Worm (Caenorhabditis elegans) whole organism, L1 larva: Measurements from ENCODE around the gene F56D6.21.

Experiments
- F16B12.6 ChIP-seq: fragments of 150-350 bp; optimal IDR thresholded peaks from 2 replicates; lab custom pipeline; 2014; ENCODE audit warnings: missing biosample characterization, missing genetic modification characterization
- Y116A8C.19 ChIP-seq: sonication (generic microtip); optimal IDR thresholded peaks from 2 replicates; lab custom pipeline; 2016; ENCODE audit warnings: missing compliant biosample characterization, missing genetic modification characterization, borderline replicate concordance
- aly-2 ChIP-seq: fragments of 150-350 bp; optimal IDR thresholded peaks from 2 replicates; lab custom pipeline; 2014; ENCODE audit warnings: missing biosample characterization, missing genetic modification characterization
- ama-1 ChIP-seq: fragments of 150-350 bp; optimal IDR thresholded peaks from 2 replicates; lab custom pipeline; 2014
- blmp-1 ChIP-seq: fragments of 150-350 bp; optimal IDR thresholded peaks from 2 replicates; lab custom pipeline; 2014; ENCODE audit warnings: missing biosample characterization, missing genetic modification characterization
- ceh-82 ChIP-seq, 3 experiments: fragments of 150-350 bp in 1 of 3; sonication (generic microtip) in 2 of 3; optimal IDR thresholded peaks; 2 replicates each; lab custom pipeline; 2014 to 2017; ENCODE audit warnings: missing biosample characterization in 3 of 3, missing genetic modification characterization in 3 of 3
- efl-3 ChIP-seq: fragments of 200-800 bp; sonication (Bioruptor generic); optimal IDR thresholded peaks from 2 replicates; lab custom pipeline; 2018; ENCODE audit warnings: mild to moderate bottlenecking, missing genetic modification characterization, missing compliant biosample characterization
- egl-13 ChIP-seq: sonication (generic microtip); optimal IDR thresholded peaks from 2 replicates; lab custom pipeline; 2016; ENCODE audit warnings: missing genotype, missing genetic modification reagents, missing genetic modification characterization, missing compliant biosample characterization
- egl-27 ChIP-seq, 2 experiments: fragments of 150-350 bp in 1 of 2; sonication (generic microtip); optimal IDR thresholded peaks; 3 replicates each; lab custom pipeline; 2017 to 2018; ENCODE audit warnings: missing biosample characterization in 2 of 2, missing genetic modification characterization in 2 of 2, missing genetic modification reagents in 2 of 2
- ets-5 ChIP-seq: fragments of 200-800 bp; sonication (Bioruptor generic); IDR thresholded peaks from 2 replicates; pipeline ENCODE4 v1.3.6; 2022; ENCODE audit warnings: missing genetic modification characterization, missing compliant biosample characterization
- fkh-10 ChIP-seq: sonication (generic microtip); optimal IDR thresholded peaks from 2 replicates; lab custom pipeline; 2017; ENCODE audit warnings: missing biosample characterization, missing genetic modification reagents, missing genetic modification characterization
- fkh-4 ChIP-seq: sonication (generic microtip); optimal IDR thresholded peaks from 2 replicates; lab custom pipeline; 2016; ENCODE audit warnings: missing compliant biosample characterization, missing genetic modification characterization, borderline replicate concordance
- fos-1 ChIP-seq: fragments of 150-350 bp; optimal IDR thresholded peaks from 2 replicates; lab custom pipeline; 2014; ENCODE audit warnings: missing biosample characterization, missing genetic modification characterization
- grh-1 ChIP-seq: fragments of 200-800 bp; sonication (Bioruptor generic); IDR thresholded peaks from 2 replicates; pipeline ENCODE4 v1.3.6; 2022; ENCODE audit warnings: missing genetic modification reagents, missing genetic modification characterization, missing compliant biosample characterization
- hlh-17 ChIP-seq: fragments of 200-800 bp; sonication (Bioruptor generic); optimal IDR thresholded peaks from 2 replicates; lab custom pipeline; 2018; ENCODE audit warnings: missing genetic modification characterization, mild to moderate bottlenecking, missing compliant biosample characterization, moderate library complexity, borderline replicate concordance
- hpl-2 ChIP-seq: fragments of 150-350 bp; optimal IDR thresholded peaks from 2 replicates; lab custom pipeline; 2014; ENCODE audit warnings: missing biosample characterization, missing genetic modification reagents, missing genetic modification characterization
- jun-1 ChIP-seq: fragments of 150-350 bp; optimal IDR thresholded peaks from 2 replicates; lab custom pipeline; 2014; ENCODE audit warnings: missing biosample characterization, missing genetic modification reagents, missing genetic modification characterization
- lin-15B ChIP-seq: fragments of 150-350 bp; sonication (generic microtip); optimal IDR thresholded peaks from 3 replicates; lab custom pipeline; 2014; ENCODE audit warnings: missing biosample characterization, missing genetic modification characterization
- mdl-1 ChIP-seq, 2 experiments: fragments of 150-350 bp; optimal IDR thresholded peaks; 2 replicates each; lab custom pipeline; 2014 to 2017; ENCODE audit warnings: missing biosample characterization in 2 of 2, missing genetic modification characterization in 2 of 2, inconsistent platforms in 1 of 2
- mep-1 ChIP-seq: fragments of 150-350 bp; optimal IDR thresholded peaks from 2 replicates; lab custom pipeline; 2014; ENCODE audit warnings: missing biosample characterization, missing genetic modification characterization
- nhr-12 ChIP-seq: sonication (generic microtip); optimal IDR thresholded peaks from 2 replicates; lab custom pipeline; 2017; ENCODE audit warnings: missing biosample characterization, missing genetic modification characterization
- nhr-19 ChIP-seq: fragments of 200-800 bp; sonication (Bioruptor generic); conservative IDR thresholded peaks from 2 replicates; pipeline ENCODE4 v1.3.6; 2022; ENCODE audit warnings: missing genetic modification characterization, missing compliant biosample characterization
- nhr-237 ChIP-seq: fragments of 150-350 bp; optimal IDR thresholded peaks from 2 replicates; lab custom pipeline; 2014; ENCODE audit warnings: missing biosample characterization, missing genetic modification characterization
- nhr-71 ChIP-seq: sonication (generic microtip); optimal IDR thresholded peaks from 2 replicates; lab custom pipeline; 2016; ENCODE audit warnings: mild to moderate bottlenecking, missing genetic modification characterization, moderate library complexity, missing compliant biosample characterization
- nhr-84 ChIP-seq: sonication (generic microtip); optimal IDR thresholded peaks from 2 replicates; lab custom pipeline; 2017; ENCODE audit warnings: missing biosample characterization, missing genetic modification characterization
- nhr-85 ChIP-seq: sonication (generic microtip); peaks from one replicate; lab custom pipeline; 2016; ENCODE audit warnings: missing genetic modification characterization, inconsistent platforms, missing compliant biosample characterization
- nhr-90 ChIP-seq: sonication (generic microtip); optimal IDR thresholded peaks from 2 replicates; lab custom pipeline; 2016; ENCODE audit warnings: mild to moderate bottlenecking, missing genetic modification characterization, missing compliant biosample characterization; ENCODE audit not compliant: poor library complexity
- pag-3 ChIP-seq: sonication (generic microtip); optimal IDR thresholded peaks from 2 replicates; lab custom pipeline; 2017; ENCODE audit warnings: missing genetic modification characterization, mild to moderate bottlenecking, missing compliant biosample characterization, antibody characterized with exemption, borderline replicate concordance; ENCODE audit not compliant: insufficient read depth
- pax-3 ChIP-seq: fragments of 200-800 bp; sonication (Bioruptor generic); optimal IDR thresholded peaks from 2 replicates; lab custom pipeline; 2018; ENCODE audit warnings: mild to moderate bottlenecking, missing genetic modification characterization, moderate library complexity, missing compliant biosample characterization
- pqm-1 ChIP-seq: sonication (generic microtip); optimal IDR thresholded peaks from 3 replicates; lab custom pipeline; 2017; ENCODE audit warnings: missing biosample characterization, missing genetic modification characterization
- sox-4 ChIP-seq: sonication (generic microtip); optimal IDR thresholded peaks from 2 replicates; lab custom pipeline; 2016; ENCODE audit warnings: missing genetic modification characterization, missing compliant biosample characterization
- unc-30 ChIP-seq: sonication (generic microtip); optimal IDR thresholded peaks from 2 replicates; lab custom pipeline; 2017; ENCODE audit warnings: missing biosample characterization, missing genetic modification characterization
- unc-86 ChIP-seq: sonication (generic microtip); optimal IDR thresholded peaks from 2 replicates; lab custom pipeline; 2016; ENCODE audit warnings: missing genetic modification characterization, missing compliant biosample characterization
- unc-98 ChIP-seq: fragments of 200-800 bp; sonication (Bioruptor generic); IDR thresholded peaks from 2 replicates; pipeline ENCODE4 v1.3.6; 2022; ENCODE audit warnings: missing genetic modification characterization, missing compliant biosample characterization
- vab-15 ChIP-seq: sonication (generic microtip); optimal IDR thresholded peaks from 2 replicates; lab custom pipeline; 2017; ENCODE audit warnings: missing genotype, mild to moderate bottlenecking, missing genetic modification characterization, missing compliant biosample characterization
- xbp-1 ChIP-seq: sonication (generic microtip); optimal IDR thresholded peaks from 2 replicates; lab custom pipeline; 2016; ENCODE audit warnings: missing genetic modification characterization, missing compliant biosample characterization
- zip-4 ChIP-seq: fragments of 200-800 bp; sonication (Bioruptor generic); optimal IDR thresholded peaks from 2 replicates; lab custom pipeline; 2018; ENCODE audit warnings: mild to moderate bottlenecking, missing genetic modification characterization, moderate library complexity, missing compliant biosample characterization
- ztf-4 ChIP-seq: fragments of 150-350 bp; optimal IDR thresholded peaks from 2 replicates; lab custom pipeline; 2014; ENCODE audit warnings: missing biosample characterization, missing genetic modification characterization

F56D6.21 gene

ce11 chrIV:3904620-3905019, at the start of gene F56D6.21:
TSS of gene F56D6.21 (plus strand) at chrIV:3904920.
- TF ChIP-seq nhr-90 (tag; lab: Kevin White, UChicago) (no peak), hpl-2 (GFP tag; lab: Kevin White, UChicago) (no peak), fkh-4 (tag; lab: Kevin White, UChicago) (no peak), pqm-1 (tag; lab: Kevin White, UChicago) (no peak), unc-98 (GFP tag; lab: Robert Waterston, UW) (no peak), nhr-71 (tag; lab: Kevin White, UChicago) (no peak), ets-5 (no peak), xbp-1 (tag; lab: Kevin White, UChicago) (no peak), egl-13 (tag; lab: Kevin White, UChicago) (no peak), nhr-237 (no peak), zip-4 (no peak), fkh-10 (no peak)
- TF ChIP-seq, all 84 proteins: peak for 0

ce11 chrIV:3855543-3855942, 49.2 kb upstream of the F56D6.21 start, which contains the start of gene zag-1:
TSS of gene zag-1 (plus strand) at chrIV:3855843.
- TF ChIP-seq fos-1 = no peak
- TF ChIP-seq ztf-4 (tag; lab: Kevin White, UChicago) = no peak
- no peak for TF ChIP-seq vab-15 (tag; lab: Kevin White, UChicago)
- TF ChIP-seq hpl-2 (GFP tag; lab: Kevin White, UChicago) = no peak
- no peak for TF ChIP-seq mep-1 (tag; lab: Kevin White, UChicago)
- no peak for TF ChIP-seq blmp-1 (tag; lab: Kevin White, UChicago)
- no peak for TF ChIP-seq pax-3
- TF ChIP-seq ama-1 = no peak
- TF ChIP-seq hlh-17 = no peak
- no peak for TF ChIP-seq nhr-90 (tag; lab: Kevin White, UChicago)
- TF ChIP-seq unc-98 (GFP tag; lab: Robert Waterston, UW) = no peak
- no peak for TF ChIP-seq unc-30 (tag; lab: Kevin White, UChicago)
- TF ChIP-seq nhr-84 (tag; lab: Kevin White, UChicago) = no peak
- TF ChIP-seq lin-15B (tag; lab: Kevin White, UChicago) = no peak
- TF ChIP-seq aly-2 (tag; lab: Kevin White, UChicago) = no peak
- no peak for TF ChIP-seq nhr-12 (tag; lab: Kevin White, UChicago)
- TF ChIP-seq xbp-1 (tag; lab: Kevin White, UChicago) = no peak
- TF ChIP-seq unc-86 (tag; lab: Kevin White, UChicago) = no peak
- no peak for TF ChIP-seq mdl-1 (tag; optimal IDR thresholded peaks at IDR 0.05; lab: Kevin White, UChicago)

- TF ChIP-seq nhr-19 (GFP tag; lab: Robert Waterston, UW) (no peak), nhr-85 (tag; lab: Kevin White, UChicago) (no peak), Y116A8C.19 (tag; lab: Kevin White, UChicago) (no peak), sox-4 (tag; lab: Kevin White, UChicago) (no peak), ceh-82 (tag; optimal IDR thresholded peaks at IDR 0.05; lab: Kevin White, UChicago) (no peak), jun-1 (no peak), ets-5 (no peak), efl-3 (GFP tag; lab: Kevin White, UChicago) (no peak), F16B12.6 (no peak), pax-3 (no peak), egl-27 (tag; optimal IDR thresholded peaks at IDR 0.05; lab: Kevin White, UChicago) (no peak), nhr-90 (tag; lab: Kevin White, UChicago) (no peak), grh-1 (GFP tag; lab: Robert Waterston, UW) (no peak), nhr-237 (no peak), pag-3 (no peak)
These were observed 48.5 kb upstream of the F56D6.21 start for ce11 chrIV:3856190-3856589.
